Fruit fly (Drosophila melanogaster) whole organism, embryonic: Measurements from ENCODE around the gene bor.

ENCODE experiments used
- Abd-B ChIP-seq: fragments of 200-800 bp; sonication (Bioruptor generic); optimal IDR thresholded peaks from 2 replicates; lab custom pipeline; 2018; ENCODE audit warnings: missing biosample characterization, mild to moderate bottlenecking, missing genetic modification characterization, moderate library complexity
- B-H1 ChIP-seq: fragments of 200-800 bp; sonication (Bioruptor generic); IDR thresholded peaks from 3 replicates; pipeline ENCODE4 v1.3.6; 2022; ENCODE audit warnings: missing biosample characterization, missing genetic modification characterization
- B-H2 ChIP-seq: fragments of 200-800 bp; sonication (Bioruptor generic); optimal IDR thresholded peaks from 2 replicates; lab custom pipeline; 2018; ENCODE audit warnings: missing biosample characterization, mild to moderate bottlenecking, missing genetic modification characterization
- CG11398 ChIP-seq: fragments of 200-800 bp; sonication (Bioruptor generic); optimal IDR thresholded peaks from 2 replicates; lab custom pipeline; 2016; ENCODE audit warnings: missing biosample characterization, missing genetic modification characterization
- CG12155 ChIP-seq: fragments of 200-800 bp; sonication (Bioruptor generic); optimal IDR thresholded peaks from 3 replicates; lab custom pipeline; 2016; ENCODE audit warnings: missing biosample characterization, missing genetic modification characterization
- CG12659 ChIP-seq: fragments of 200-800 bp; sonication (Bioruptor generic); optimal IDR thresholded peaks from 3 replicates; lab custom pipeline; 2017; ENCODE audit warnings: mild to moderate bottlenecking, missing biosample characterization, missing genetic modification reagents, missing genetic modification characterization
- CG14667 ChIP-seq: fragments of 200-800 bp; sonication (Bioruptor generic); IDR thresholded peaks from 2 replicates; pipeline ENCODE4 v1.3.6; 2022; ENCODE audit warnings: missing biosample characterization, missing genetic modification characterization
- CG15011 ChIP-seq: fragments of 200-800 bp; sonication (Bioruptor generic); optimal IDR thresholded peaks from 3 replicates; lab custom pipeline; 2018; ENCODE audit warnings: missing biosample characterization, mild to moderate bottlenecking, missing genetic modification characterization
- CG15479 ChIP-seq: fragments of 200-800 bp; sonication (Bioruptor generic); optimal IDR thresholded peaks from 3 replicates; lab custom pipeline; 2019; ENCODE audit warnings: missing biosample characterization, mild to moderate bottlenecking, missing genetic modification characterization, moderate library complexity
- CG1647 ChIP-seq: fragments of 200-800 bp; sonication (Bioruptor generic); optimal IDR thresholded peaks from 3 replicates; lab custom pipeline; 2016; ENCODE audit warnings: missing biosample characterization, missing genetic modification characterization
- CG16779 ChIP-seq: fragments of 200-800 bp; sonication (Bioruptor generic); IDR thresholded peaks from 2 replicates; pipeline ENCODE4 v1.3.6; 2022; ENCODE audit warnings: missing biosample characterization, missing genetic modification characterization
- CG17912 ChIP-seq: fragments of 200-800 bp; sonication (Bioruptor generic); optimal IDR thresholded peaks from 2 replicates; lab custom pipeline; 2018; ENCODE audit warnings: missing biosample characterization, mild to moderate bottlenecking, missing genetic modification characterization
- CG18599 ChIP-seq: fragments of 200-800 bp; sonication (Bioruptor generic); optimal IDR thresholded peaks from 3 replicates; lab custom pipeline; 2017; ENCODE audit warnings: missing biosample characterization, missing genetic modification characterization, mild to moderate bottlenecking, moderate library complexity, missing genetic modification reagents
- CG2678 ChIP-seq: fragments of 200-800 bp; sonication (Bioruptor generic); optimal IDR thresholded peaks from 3 replicates; lab custom pipeline; 2019; ENCODE audit warnings: missing biosample characterization, mild to moderate bottlenecking, missing genetic modification characterization, moderate library complexity
- CG31441 ChIP-seq: fragments of 200-800 bp; sonication (Bioruptor generic); IDR thresholded peaks from 2 replicates; pipeline ENCODE4 v1.3.6; 2022; ENCODE audit warnings: missing biosample characterization, missing genetic modification characterization
- CG3163 ChIP-seq: fragments of 200-800 bp; sonication (Bioruptor generic); optimal IDR thresholded peaks from 3 replicates; lab custom pipeline; 2016; ENCODE audit warnings: missing biosample characterization, missing genetic modification characterization
- CG3281 ChIP-seq: fragments of 200-800 bp; sonication (Bioruptor generic); optimal IDR thresholded peaks from 3 replicates; lab custom pipeline; 2017; ENCODE audit warnings: missing biosample characterization, mild to moderate bottlenecking, missing genetic modification characterization
- CG7839 ChIP-seq: fragments of 200-800 bp; sonication (Bioruptor generic); optimal IDR thresholded peaks from 3 replicates; lab custom pipeline; 2018; ENCODE audit warnings: missing biosample characterization, mild to moderate bottlenecking, missing genetic modification characterization, moderate library complexity
- CG7963 ChIP-seq: fragments of 200-800 bp; sonication (Bioruptor generic); IDR thresholded peaks from 3 replicates; pipeline ENCODE4 v1.3.6; 2022; ENCODE audit warnings: missing biosample characterization, missing genetic modification characterization; ENCODE audit not compliant: partially characterized antibody
- CG9609 ChIP-seq: fragments of 200-800 bp; sonication (Bioruptor generic); optimal IDR thresholded peaks from 3 replicates; lab custom pipeline; 2016; ENCODE audit warnings: missing biosample characterization, missing genetic modification characterization
- CG9817 ChIP-seq: fragments of 200-800 bp; sonication (Bioruptor generic); optimal IDR thresholded peaks from 2 replicates; lab custom pipeline; 2018; ENCODE audit warnings: missing biosample characterization, mild to moderate bottlenecking, missing genetic modification characterization, moderate library complexity
- Dref ChIP-seq: fragments of 200-800 bp; sonication (Bioruptor generic); IDR thresholded peaks from 2 replicates; pipeline ENCODE4 v1.3.6; 2022; ENCODE audit warnings: missing biosample characterization, missing genetic modification characterization
- Fer3 ChIP-seq: fragments of 200-800 bp; sonication (Bioruptor generic); optimal IDR thresholded peaks from 2 replicates; lab custom pipeline; 2018; ENCODE audit warnings: missing biosample characterization, mild to moderate bottlenecking, missing genetic modification characterization, moderate library complexity
- HHEX ChIP-seq: fragments of 200-800 bp; sonication (Bioruptor generic); optimal IDR thresholded peaks from 3 replicates; lab custom pipeline; 2017; ENCODE audit warnings: missing biosample characterization, mild to moderate bottlenecking, missing genetic modification characterization, missing genetic modification reagents
- Hey ChIP-seq: fragments of 200-800 bp; sonication (Bioruptor generic); optimal IDR thresholded peaks from 3 replicates; lab custom pipeline; 2018; ENCODE audit warnings: missing biosample characterization, mild to moderate bottlenecking, missing genetic modification characterization
- Jarid2 ChIP-seq: fragments of 200-800 bp; sonication (Bioruptor generic); optimal IDR thresholded peaks from 3 replicates; lab custom pipeline; 2017; ENCODE audit warnings: mild to moderate bottlenecking, missing biosample characterization, missing genetic modification reagents, missing genetic modification characterization
- MBD-R2 ChIP-seq: fragments of 200-800 bp; sonication (Bioruptor generic); IDR thresholded peaks from 2 replicates; pipeline ENCODE4 v1.3.6; 2022; ENCODE audit warnings: missing biosample characterization, missing genetic modification characterization
- Mad ChIP-seq: fragments of 200-800 bp; sonication (Bioruptor generic); optimal IDR thresholded peaks from 2 replicates; lab custom pipeline; 2016; ENCODE audit warnings: missing biosample characterization, missing genetic modification characterization
- Usf ChIP-seq: fragments of 200-800 bp; sonication (Bioruptor generic); optimal IDR thresholded peaks from 2 replicates; lab custom pipeline; 2017; ENCODE audit warnings: missing genotype, missing biosample characterization, missing genetic modification characterization
- YL-1 ChIP-seq: fragments of 200-800 bp; sonication (Bioruptor generic); optimal IDR thresholded peaks from 3 replicates; lab custom pipeline; 2017; ENCODE audit warnings: missing biosample characterization, mild to moderate bottlenecking, missing genetic modification characterization
- cg ChIP-seq: fragments of 200-800 bp; sonication (Bioruptor generic); optimal IDR thresholded peaks from 3 replicates; lab custom pipeline; 2019; ENCODE audit warnings: missing biosample characterization, mild to moderate bottlenecking, missing genetic modification characterization, moderate library complexity
- chn ChIP-seq: fragments of 200-800 bp; sonication (Bioruptor generic); optimal IDR thresholded peaks from 2 replicates; lab custom pipeline; 2016; ENCODE audit warnings: missing biosample characterization, missing genetic modification characterization
- danr ChIP-seq: fragments of 200-800 bp; sonication (Bioruptor generic); IDR thresholded peaks from 2 replicates; pipeline ENCODE4 v1.3.6; 2022; ENCODE audit warnings: missing biosample characterization, missing genetic modification characterization
- dati ChIP-seq: fragments of 200-800 bp; sonication (Bioruptor generic); IDR thresholded peaks from 2 replicates; pipeline ENCODE4 v1.3.6; 2022; ENCODE audit warnings: missing biosample characterization, missing genetic modification characterization
- dmrt11E ChIP-seq: fragments of 200-800 bp; sonication (Bioruptor generic); optimal IDR thresholded peaks from 3 replicates; lab custom pipeline; 2018; ENCODE audit warnings: missing biosample characterization, mild to moderate bottlenecking, missing genetic modification characterization, moderate library complexity
- gro ChIP-seq: fragments of 200-800 bp; sonication (Bioruptor generic); optimal IDR thresholded peaks from 2 replicates; lab custom pipeline; 2016; ENCODE audit warnings: missing biosample characterization, missing genetic modification characterization
- lola ChIP-seq, 3 experiments: fragments of >200 bp in 2 of 3; fragments of 200-800 bp in 1 of 3; sonication (Bioruptor generic) in 1 of 3; optimal IDR thresholded peaks; 2 replicates each; lab custom pipeline; 2017 to 2019; ENCODE audit warnings: missing biosample characterization in 3 of 3, missing genetic modification characterization in 3 of 3, mild to moderate bottlenecking in 1 of 3, moderate library complexity in 1 of 3
- nmo ChIP-seq: fragments of 200-800 bp; sonication (Bioruptor generic); optimal IDR thresholded peaks from 2 replicates; lab custom pipeline; 2018; ENCODE audit warnings: missing biosample characterization, mild to moderate bottlenecking, missing genetic modification characterization, moderate library complexity
- otp ChIP-seq: fragments of 200-800 bp; sonication (Bioruptor generic); IDR thresholded peaks from 3 replicates; pipeline ENCODE4, ENCODE4 v1.3.6; 2022; ENCODE audit warnings: missing biosample characterization, missing genetic modification characterization
- prd ChIP-seq, 3 experiments: fragments of >200 bp in 2 of 3; fragments of 200-800 bp in 1 of 3; sonication (Bioruptor generic) in 1 of 3; optimal IDR thresholded peaks in 2 of 3; IDR thresholded peaks in 1 of 3; 2 replicates in 2 of 3; 3 replicates in 1 of 3; pipeline versions ENCODE4 v1.3.6 to Lab custom; 2017 to 2022; ENCODE audit warnings: missing biosample characterization in 1 of 3, missing genetic modification characterization in 1 of 3
- pros ChIP-seq: fragments of 200-800 bp; sonication (Bioruptor generic); optimal IDR thresholded peaks from 3 replicates; lab custom pipeline; 2019; ENCODE audit warnings: missing biosample characterization, mild to moderate bottlenecking, missing genetic modification characterization, moderate library complexity
- ranshi ChIP-seq: fragments of 200-800 bp; sonication (Bioruptor generic); IDR thresholded peaks from 2 replicates; pipeline ENCODE4 v1.3.6; 2022; ENCODE audit warnings: missing biosample characterization, missing genetic modification characterization
- run ChIP-seq: fragments of 200-800 bp; sonication (Bioruptor generic); optimal IDR thresholded peaks from 3 replicates; lab custom pipeline; 2018; ENCODE audit warnings: missing biosample characterization, mild to moderate bottlenecking, missing genetic modification characterization
- sisA ChIP-seq: fragments of 200-800 bp; sonication (Bioruptor generic); IDR thresholded peaks from 2 replicates; pipeline ENCODE4 v1.3.6; 2022; ENCODE audit warnings: missing biosample characterization, missing genetic modification characterization
- sob ChIP-seq: fragments of 200-800 bp; sonication (Bioruptor generic); IDR thresholded peaks from 2 replicates; pipeline ENCODE4 v1.3.6; 2022; ENCODE audit warnings: missing biosample characterization, missing genetic modification characterization
- sr ChIP-seq: fragments of 200-800 bp; sonication (Bioruptor generic); IDR thresholded peaks from 3 replicates; pipeline ENCODE4 v1.3.6; 2022; ENCODE audit warnings: missing biosample characterization, missing genetic modification characterization
- tin ChIP-seq: fragments of 200-800 bp; sonication (Bioruptor generic); optimal IDR thresholded peaks from 3 replicates; lab custom pipeline; 2016; ENCODE audit warnings: missing biosample characterization, missing genetic modification characterization
- twi ChIP-seq: fragments of 200-800 bp; optimal IDR thresholded peaks from 2 replicates; lab custom pipeline; 2019; ENCODE audit warnings: missing biosample characterization, mild to moderate bottlenecking, missing genetic modification characterization, moderate library complexity
- wdn ChIP-seq: fragments of 200-800 bp; sonication (Bioruptor generic); IDR thresholded peaks from 2 replicates; pipeline ENCODE4 v1.3.6; 2022; ENCODE audit warnings: missing biosample characterization, missing genetic modification characterization
- yki ChIP-seq: fragments of >200 bp; optimal IDR thresholded peaks from 3 replicates; lab custom pipeline; 2018

Gene bor

dm6 chr3R:16241102-16241779 lies 22.7 kb downstream of the bor start (continued):
- no peak for TF ChIP-seq Dref
- no peak for TF ChIP-seq CG7963
- no peak for TF ChIP-seq chn (GFP tag; lab: Kevin White, UChicago)
- no peak for TF ChIP-seq gro (GFP tag; lab: Kevin White, UChicago)
- no peak for TF ChIP-seq dmrt11E
- TF ChIP-seq Usf (GFP tag; lab: Kevin White, UChicago) = no peak
- peak; percentile 78 for TF ChIP-seq CG3163 (GFP tag; lab: Kevin White, UChicago)
- peak; percentile 59 for TF ChIP-seq Hey (tag; lab: Kevin White, UChicago)
- peak; percentile 30 for TF ChIP-seq Mad (GFP tag; lab: Kevin White, UChicago)
- TF ChIP-seq cg (GFP tag; lab: Kevin White, UChicago) = peak; percentile 99
- peak; percentile 96 for TF ChIP-seq pros (GFP tag; lab: Kevin White, UChicago)
- peak; percentile 66 for TF ChIP-seq CG9817 (tag; lab: Kevin White, UChicago)
- TF ChIP-seq MBD-R2 (GFP tag; lab: Robert Waterston, UW) = no peak
- peak; percentile 33 for TF ChIP-seq CG18599
- no peak for TF ChIP-seq sob (GFP tag; lab: Robert Waterston, UW)
- TF ChIP-seq otp (GFP tag; lab: Robert Waterston, UW) = no peak
- TF ChIP-seq CG3281 (GFP tag; lab: Kevin White, UChicago) = no peak
- TF ChIP-seq dati (GFP tag; lab: Robert Waterston, UW) = no peak
- no peak for TF ChIP-seq YL-1 (GFP tag; lab: Kevin White, UChicago)
- TF ChIP-seq Fer3 (tag; lab: Kevin White, UChicago) = peak; percentile 16
- no peak for TF ChIP-seq prd (optimal IDR thresholded peaks at IDR 0.05; lab: Kevin White, UChicago)
- no peak for TF ChIP-seq prd (GFP tag; IDR thresholded peaks at IDR 0.05; lab: Robert Waterston, UW)
- no peak for TF ChIP-seq CG14667
- peak; percentile 84 for TF ChIP-seq twi (tag; lab: Kevin White, UChicago)
- no peak for TF ChIP-seq B-H1
- TF ChIP-seq tin (GFP tag; lab: Kevin White, UChicago) = peak; percentile 4
- TF ChIP-seq CG12659 (GFP tag; lab: Kevin White, UChicago) = peak; percentile 29
- no peak for TF ChIP-seq CG31441
- no peak for TF ChIP-seq CG16779 (GFP tag; lab: Robert Waterston, UW)
- TF ChIP-seq CG9609 (GFP tag; lab: Kevin White, UChicago) = peak; percentile 32
- no peak for TF ChIP-seq CG15011 (GFP tag; lab: Kevin White, UChicago)
- no peak for TF ChIP-seq sr (GFP tag; lab: Robert Waterston, UW)
- peak; percentile 51 for TF ChIP-seq CG2678 (tag; lab: Kevin White, UChicago)
- peak; percentile 57 for TF ChIP-seq CG15479 (GFP tag; lab: Kevin White, UChicago)
- TF ChIP-seq nmo = peak; percentile 24
- no peak for TF ChIP-seq danr (GFP tag; lab: Robert Waterston, UW)
- no peak for TF ChIP-seq CG7839 (tag; lab: Kevin White, UChicago)
- TF ChIP-seq HHEX (GFP tag; lab: Kevin White, UChicago) = peak; percentile 19
- peak; percentile 52 for TF ChIP-seq CG12155
- TF ChIP-seq ranshi (GFP tag; lab: Robert Waterston, UW) = no peak
- peak; percentile 13 for TF ChIP-seq run
- TF ChIP-seq lola (GFP tag; optimal IDR thresholded peaks at IDR 0.05; lab: Kevin White, UChicago) = peak in 1 of 3 experiments; percentile 41
- TF ChIP-seq sisA (GFP tag; lab: Robert Waterston, UW) = no peak
- no peak for TF ChIP-seq CG11398 (GFP tag; lab: Kevin White, UChicago)
- TF ChIP-seq B-H2 (GFP tag; lab: Kevin White, UChicago) = peak; percentile 52
- peak; percentile 94 for TF ChIP-seq Jarid2
- TF ChIP-seq Abd-B (GFP tag; lab: Kevin White, UChicago) = no peak
- TF ChIP-seq wdn (GFP tag; lab: Robert Waterston, UW) = no peak
- peak; percentile 60 for TF ChIP-seq CG1647 (GFP tag; lab: Kevin White, UChicago)
- peak; percentile 47 for TF ChIP-seq CG17912 (GFP tag; lab: Kevin White, UChicago)
- TF ChIP-seq yki (lab: Kevin White, UChicago) = peak; percentile 70
